Worm (Caenorhabditis elegans): Measurements from ENCODE around the gene Y24D9A.6.

- TF ChIP-seq tra-4 (tag; optimal IDR thresholded peaks at IDR 0.05): no peak
- no peak for TF ChIP-seq ets-7 (tag; optimal IDR thresholded peaks at IDR 0.05)
- no peak for TF ChIP-seq ama-1 (optimal IDR thresholded peaks at IDR 0.05)
- no peak for TF ChIP-seq hmbx-1 (tag; optimal IDR thresholded peaks at IDR 0.05)
- TF ChIP-seq pes-1 (GFP tag; IDR thresholded peaks at IDR 0.05): no peak
- no peak for TF ChIP-seq hmg-4 (GFP tag; optimal IDR thresholded peaks at IDR 0.05)
- TF ChIP-seq ceh-36 (tag; optimal IDR thresholded peaks at IDR 0.05): no peak
- no peak for TF ChIP-seq F13C5.2 (tag; optimal IDR thresholded peaks at IDR 0.05)
- no peak for TF ChIP-seq flt-1 (GFP tag; IDR thresholded peaks at IDR 0.05)
These were observed 13.8 kb downstream of the Y24D9A.6 start, which contains the start of gene tald-1 for ce11 chrIV:4386351-4386750.
